Fruit fly (Drosophila melanogaster) whole organism, embryonic: ENCODE data around the gene CG7497.

Experiments
- CG10565 ChIP-seq: fragments of 200-800 bp; sonication (Bioruptor generic); optimal IDR thresholded peaks from 3 replicates; lab custom pipeline; 2016; ENCODE audit warnings: missing biosample characterization, mild to moderate bottlenecking, missing genetic modification characterization
- CG12659 ChIP-seq: fragments of 200-800 bp; sonication (Bioruptor generic); optimal IDR thresholded peaks from 3 replicates; lab custom pipeline; 2017; ENCODE audit warnings: mild to moderate bottlenecking, missing biosample characterization, missing genetic modification reagents, missing genetic modification characterization
- CG13287 ChIP-seq: fragments of 200-800 bp; sonication (Bioruptor generic); IDR thresholded peaks from 2 replicates; pipeline ENCODE4 v1.3.6; 2022; ENCODE audit warnings: missing biosample characterization, missing genetic modification characterization; ENCODE audit not compliant: partially characterized antibody
- CG1529 ChIP-seq: fragments of 200-800 bp; sonication (Bioruptor generic); optimal IDR thresholded peaks from 3 replicates; lab custom pipeline; 2018; ENCODE audit warnings: missing biosample characterization, missing genetic modification characterization
- CG17385 ChIP-seq: fragments of 200-800 bp; sonication (Bioruptor generic); optimal IDR thresholded peaks from 3 replicates; lab custom pipeline; 2018; ENCODE audit warnings: missing biosample characterization, mild to moderate bottlenecking, missing genetic modification characterization
- CG18011 ChIP-seq: fragments of 200-800 bp; sonication (Bioruptor generic); optimal IDR thresholded peaks from 2 replicates; lab custom pipeline; 2017; ENCODE audit warnings: missing biosample characterization, missing genetic modification characterization, mild to moderate bottlenecking, moderate library complexity, missing genotype
- CG2129 ChIP-seq: fragments of 200-800 bp; sonication (Bioruptor generic); IDR thresholded peaks from 2 replicates; pipeline ENCODE4 v1.3.6; 2022; ENCODE audit warnings: missing biosample characterization, missing genetic modification characterization; ENCODE audit not compliant: partially characterized antibody
- CG31388 ChIP-seq: fragments of 200-800 bp; sonication (Bioruptor generic); optimal IDR thresholded peaks from 2 replicates; lab custom pipeline; 2016; ENCODE audit warnings: missing biosample characterization, missing genetic modification characterization
- CG34224 ChIP-seq: fragments of 200-800 bp; sonication (Bioruptor generic); IDR thresholded peaks from 3 replicates; pipeline ENCODE4 v1.3.6; 2022; ENCODE audit warnings: missing biosample characterization, missing genetic modification characterization; ENCODE audit not compliant: partially characterized antibody
- CG4854 ChIP-seq: fragments of 200-800 bp; sonication (Bioruptor generic); optimal IDR thresholded peaks from 2 replicates; lab custom pipeline; 2016; ENCODE audit warnings: missing biosample characterization, missing genetic modification characterization, inconsistent platforms
- CG7928 ChIP-seq: fragments of 200-800 bp; sonication (Bioruptor generic); optimal IDR thresholded peaks from 2 replicates; lab custom pipeline; 2017; ENCODE audit warnings: missing biosample characterization, mild to moderate bottlenecking, missing genetic modification characterization
- Camta ChIP-seq: fragments of 200-800 bp; sonication (Bioruptor generic); optimal IDR thresholded peaks from 2 replicates; lab custom pipeline; 2016; ENCODE audit warnings: missing biosample characterization, missing genetic modification characterization
- ERR ChIP-seq: fragments of 200-800 bp; sonication (Bioruptor generic); optimal IDR thresholded peaks from 2 replicates; lab custom pipeline; 2016; ENCODE audit warnings: missing biosample characterization, missing genetic modification characterization
- Ets65A ChIP-seq: fragments of 200-800 bp; sonication (Bioruptor generic); peaks from one replicate; lab custom pipeline; 2016; ENCODE audit warnings: missing biosample characterization, missing genetic modification characterization
- Ets97D ChIP-seq: fragments of 200-800 bp; sonication (Bioruptor generic); optimal IDR thresholded peaks from 3 replicates; lab custom pipeline; 2016; ENCODE audit warnings: missing biosample characterization, missing genetic modification characterization
- Gug ChIP-seq: fragments of 200-800 bp; sonication (Bioruptor generic); IDR thresholded peaks from 4 replicates; pipeline ENCODE4 v1.3.6; 2022; ENCODE audit warnings: missing biosample characterization, missing genetic modification characterization
- Hmr ChIP-seq: fragments of 200-800 bp; sonication (Bioruptor generic); optimal IDR thresholded peaks from 3 replicates; lab custom pipeline; 2017; ENCODE audit warnings: mild to moderate bottlenecking, missing biosample characterization, missing genetic modification reagents, missing genetic modification characterization
- Hr3 ChIP-seq: fragments of 200-800 bp; sonication (Bioruptor generic); optimal IDR thresholded peaks from 3 replicates; lab custom pipeline; 2016; ENCODE audit warnings: missing biosample characterization, missing genetic modification characterization
- MBD-R2 ChIP-seq: fragments of 200-800 bp; sonication (Bioruptor generic); IDR thresholded peaks from 2 replicates; pipeline ENCODE4 v1.3.6; 2022; ENCODE audit warnings: missing biosample characterization, missing genetic modification characterization
- MESR4 ChIP-seq: fragments of 200-800 bp; sonication (Bioruptor generic); optimal IDR thresholded peaks from 2 replicates; lab custom pipeline; 2018; ENCODE audit warnings: missing biosample characterization, mild to moderate bottlenecking, missing genetic modification characterization, moderate library complexity
- Mes4 ChIP-seq: fragments of 200-800 bp; sonication (Bioruptor generic); optimal IDR thresholded peaks from 2 replicates; lab custom pipeline; 2016; ENCODE audit warnings: missing biosample characterization, missing genetic modification characterization
- Mrtf ChIP-seq: fragments of 200-800 bp; sonication (Bioruptor generic); IDR thresholded peaks from 3 replicates; pipeline ENCODE4 v1.3.6; 2022; ENCODE audit warnings: missing biosample characterization, missing genetic modification characterization
- Myb ChIP-seq: fragments of 200-800 bp; sonication (Bioruptor generic); optimal IDR thresholded peaks from 2 replicates; lab custom pipeline; 2016; ENCODE audit warnings: missing biosample characterization, missing genetic modification characterization
- NC2β ChIP-seq: fragments of 200-800 bp; sonication (Bioruptor generic); optimal IDR thresholded peaks from 2 replicates; lab custom pipeline; 2016; ENCODE audit warnings: missing biosample characterization, missing genetic modification characterization
- NFAT ChIP-seq: fragments of 200-800 bp; sonication (Bioruptor generic); IDR thresholded peaks from 2 replicates; pipeline ENCODE4 v1.3.6; 2022; ENCODE audit warnings: missing biosample characterization, missing genetic modification characterization
- Neu2 ChIP-seq: fragments of 200-800 bp; sonication (Bioruptor generic); optimal IDR thresholded peaks from 3 replicates; lab custom pipeline; 2016; ENCODE audit warnings: missing biosample characterization, missing genetic modification characterization, borderline replicate concordance
- NfI ChIP-seq: fragments of 200-800 bp; sonication (Bioruptor generic); optimal IDR thresholded peaks from 3 replicates; lab custom pipeline; 2018; ENCODE audit warnings: missing biosample characterization, mild to moderate bottlenecking, missing genetic modification characterization, moderate library complexity
- Oaz ChIP-seq: fragments of 200-800 bp; sonication (Bioruptor generic); IDR thresholded peaks from 2 replicates; pipeline ENCODE4 v1.3.6; 2022; ENCODE audit warnings: missing biosample characterization, missing genetic modification characterization
- Pdp1 ChIP-seq, 2 experiments: fragments of 200-800 bp; sonication (Bioruptor generic); optimal IDR thresholded peaks; 3 replicates each; lab custom pipeline; 2016; ENCODE audit warnings: missing biosample characterization in 2 of 2, missing genetic modification characterization in 2 of 2, mild to moderate bottlenecking in 1 of 2, moderate library complexity in 1 of 2
- Rx ChIP-seq: fragments of 200-800 bp; sonication (Bioruptor generic); IDR thresholded peaks from 2 replicates; pipeline ENCODE4 v1.3.6; 2022; ENCODE audit warnings: missing biosample characterization, missing genetic modification characterization
- Sry-δ ChIP-seq: fragments of 200-800 bp; sonication (Bioruptor generic); optimal IDR thresholded peaks from 2 replicates; lab custom pipeline; 2016; ENCODE audit warnings: missing biosample characterization, missing genetic modification characterization
- Tbp ChIP-seq: fragments of >200 bp; optimal IDR thresholded peaks from 2 replicates; lab custom pipeline; 2018; ENCODE audit warnings: missing biosample characterization, missing genetic modification characterization
- Trl ChIP-seq, 3 experiments: fragments of >200 bp in 2 of 3; fragments of 200-800 bp in 1 of 3; sonication (Bioruptor generic) in 1 of 3; optimal IDR thresholded peaks; 2 replicates in 1 of 3; 3 replicates in 2 of 3; lab custom pipeline; 2016 to 2017; ENCODE audit warnings: missing biosample characterization in 1 of 3, missing genetic modification characterization in 1 of 3
- Vsx1 ChIP-seq: fragments of 200-800 bp; sonication (Bioruptor generic); optimal IDR thresholded peaks from 2 replicates; lab custom pipeline; 2017; ENCODE audit warnings: missing biosample characterization, mild to moderate bottlenecking, missing genetic modification characterization, missing genetic modification reagents
- ab ChIP-seq: fragments of 200-800 bp; sonication (Bioruptor generic); optimal IDR thresholded peaks from 2 replicates; lab custom pipeline; 2016; ENCODE audit warnings: missing biosample characterization, missing genetic modification characterization
- bab2 ChIP-seq: fragments of 200-800 bp; sonication (Bioruptor generic); optimal IDR thresholded peaks from 2 replicates; lab custom pipeline; 2016; ENCODE audit warnings: missing biosample characterization, missing genetic modification characterization
- bowl ChIP-seq: fragments of 200-800 bp; sonication (Bioruptor generic); IDR thresholded peaks from 2 replicates; pipeline ENCODE4 v1.3.6; 2022; ENCODE audit warnings: missing biosample characterization, missing genetic modification characterization
- bsh ChIP-seq, 2 experiments: fragments of 200-800 bp; sonication (Bioruptor generic); optimal IDR thresholded peaks; 2 replicates each; lab custom pipeline; 2017 to 2018; ENCODE audit warnings: mild to moderate bottlenecking in 2 of 2, missing biosample characterization in 2 of 2, missing genetic modification characterization in 2 of 2, moderate library complexity in 1 of 2
- cas ChIP-seq: fragments of 200-800 bp; sonication (Bioruptor generic); IDR thresholded peaks from 2 replicates; pipeline ENCODE4 v1.3.6; 2022; ENCODE audit warnings: missing biosample characterization, missing genetic modification characterization
- dati ChIP-seq: fragments of 200-800 bp; sonication (Bioruptor generic); IDR thresholded peaks from 2 replicates; pipeline ENCODE4 v1.3.6; 2022; ENCODE audit warnings: missing biosample characterization, missing genetic modification characterization
- disco-r ChIP-seq: fragments of 200-800 bp; sonication (Bioruptor generic); optimal IDR thresholded peaks from 2 replicates; lab custom pipeline; 2016; ENCODE audit warnings: missing biosample characterization, missing genetic modification characterization
- ems ChIP-seq: fragments of 200-800 bp; sonication (Bioruptor generic); optimal IDR thresholded peaks from 3 replicates; lab custom pipeline; 2016; ENCODE audit warnings: missing biosample characterization, missing genetic modification characterization
- lab ChIP-seq: fragments of 200-800 bp; sonication (Bioruptor generic); optimal IDR thresholded peaks from 3 replicates; lab custom pipeline; 2017; ENCODE audit warnings: missing biosample characterization, missing genetic modification characterization, mild to moderate bottlenecking, moderate library complexity, missing genetic modification reagents
- lbe ChIP-seq: fragments of 200-800 bp; sonication (Bioruptor generic); optimal IDR thresholded peaks from 2 replicates; lab custom pipeline; 2016; ENCODE audit warnings: missing biosample characterization, mild to moderate bottlenecking, missing genetic modification characterization
- mirr ChIP-seq: fragments of 200-800 bp; sonication (Bioruptor generic); optimal IDR thresholded peaks from 3 replicates; lab custom pipeline; 2018; ENCODE audit warnings: missing biosample characterization, mild to moderate bottlenecking, missing genetic modification characterization
- pan ChIP-seq, 4 experiments: fragments of >200 bp in 3 of 4; fragments of 200-800 bp in 1 of 4; sonication (Bioruptor generic) in 1 of 4; optimal IDR thresholded peaks in 3 of 4; IDR thresholded peaks in 1 of 4; 2 replicates each; pipeline versions ENCODE4 v1.3.6 to Lab custom; 2017 to 2022; ENCODE audit warnings: missing biosample characterization in 2 of 4, missing genetic modification characterization in 2 of 4, mixed read lengths in 1 of 4
- row ChIP-seq: fragments of 200-800 bp; sonication (Bioruptor generic); IDR thresholded peaks from 3 replicates; pipeline ENCODE4 v1.3.6; 2022; ENCODE audit warnings: missing biosample characterization, missing genetic modification characterization
- sens ChIP-seq: fragments of 200-800 bp; sonication (Bioruptor generic); peaks from one replicate; lab custom pipeline; 2016; ENCODE audit warnings: missing biosample characterization, missing genetic modification characterization
- sisA ChIP-seq: fragments of 200-800 bp; sonication (Bioruptor generic); IDR thresholded peaks from 2 replicates; pipeline ENCODE4 v1.3.6; 2022; ENCODE audit warnings: missing biosample characterization, missing genetic modification characterization
- sug ChIP-seq: fragments of 200-800 bp; optimal IDR thresholded peaks from 2 replicates; lab custom pipeline; 2019; ENCODE audit warnings: missing biosample characterization, mild to moderate bottlenecking, missing genetic modification characterization, moderate library complexity
- trem ChIP-seq: fragments of 200-800 bp; optimal IDR thresholded peaks from 3 replicates; lab custom pipeline; 2019; ENCODE audit warnings: missing biosample characterization, mild to moderate bottlenecking, missing genetic modification characterization, moderate library complexity

The CG7497 gene

DNA sequence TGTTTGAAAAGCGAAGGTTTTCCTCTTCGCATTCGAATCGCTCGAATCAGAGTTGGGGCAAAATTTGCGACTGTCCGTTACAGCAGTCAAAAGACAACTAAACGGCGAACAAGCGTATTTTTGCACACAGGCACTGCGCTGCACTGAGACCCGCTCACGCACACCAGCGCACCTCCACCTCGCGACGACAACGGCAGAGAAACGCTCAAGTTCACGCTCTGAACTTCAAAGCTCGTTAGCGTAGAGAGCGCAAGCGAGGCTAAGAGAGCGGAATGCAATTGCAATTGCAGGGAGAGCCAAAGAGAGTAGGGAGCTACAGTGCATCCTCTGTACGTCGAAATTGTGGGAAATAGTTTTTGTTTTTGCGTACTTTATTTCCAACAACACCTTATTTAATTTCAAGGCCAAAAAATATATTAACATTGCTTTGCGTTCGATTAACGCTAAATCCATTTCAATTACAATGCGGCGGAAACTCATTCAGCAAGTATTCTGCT is 14.0 kb upstream of the CG7497 start, which contains the start of gene Eip74EF (continued):
- TF ChIP-seq ERR (no peak), Gug (no peak), Ets97D (GFP tag; lab: Kevin White, UChicago) (no peak), MESR4 (GFP tag; lab: Kevin White, UChicago) (no peak), CG4854 (GFP tag; lab: Kevin White, UChicago) (no peak), ab (GFP tag; lab: Kevin White, UChicago) (no peak), row (GFP tag; lab: Robert Waterston, UW) (peak; percentile 60), Vsx1 (GFP tag; lab: Kevin White, UChicago) (no peak), CG1529 (GFP tag; lab: Kevin White, UChicago) (no peak), Pdp1 (GFP tag; optimal IDR thresholded peaks at IDR 0.05; lab: Kevin White, UChicago) (no peak), CG31388 (GFP tag; lab: Kevin White, UChicago) (no peak), Hr3 (no peak), MBD-R2 (GFP tag; lab: Robert Waterston, UW) (no peak), Mrtf (GFP tag; lab: Robert Waterston, UW) (no peak), Myb (GFP tag; lab: Kevin White, UChicago) (no peak), Hmr (GFP tag; lab: Kevin White, UChicago) (no peak), Oaz (GFP tag; lab: Robert Waterston, UW) (no peak), lab (GFP tag; lab: Kevin White, UChicago) (no peak), CG17385 (GFP tag; lab: Kevin White, UChicago) (peak; percentile 19), CG34224 (no peak), lbe (peak; percentile 76), Trl (optimal IDR thresholded peaks at IDR 0.05; lab: Kevin White, UChicago) (peak; percentile 80), Trl (GFP tag; optimal IDR thresholded peaks at IDR 0.05; lab: Kevin White, UChicago) (no peak), sens (GFP tag; lab: Kevin White, UChicago) (peak; percentile 79), bsh (GFP tag; optimal IDR thresholded peaks at IDR 0.05; lab: Kevin White, UChicago) (peak; percentile 42 to 62), Sry-δ (GFP tag; lab: Kevin White, UChicago) (no peak), CG12659 (GFP tag; lab: Kevin White, UChicago) (no peak), CG18011 (GFP tag; lab: Kevin White, UChicago) (no peak), ems (no peak), disco-r (GFP tag; lab: Kevin White, UChicago) (no peak), cas (GFP tag; lab: Robert Waterston, UW) (no peak), Tbp (GFP tag; lab: Kevin White, UChicago) (no peak), Rx (GFP tag; lab: Robert Waterston, UW) (no peak), Ets65A (GFP tag; lab: Kevin White, UChicago) (no peak), bowl (GFP tag; lab: Robert Waterston, UW) (no peak), NC2β (GFP tag; lab: Kevin White, UChicago) (no peak), CG2129 (GFP tag; lab: Robert Waterston, UW) (no peak), sisA (GFP tag; lab: Robert Waterston, UW) (no peak), CG7928 (GFP tag; lab: Kevin White, UChicago) (no peak), pan (optimal IDR thresholded peaks at IDR 0.05; lab: Kevin White, UChicago) (no peak), pan (GFP tag; optimal IDR thresholded peaks at IDR 0.05 in 1 of 2, IDR thresholded peaks at IDR 0.05 in 1 of 2) (peak in 1 of 2 experiments; percentile 14), trem (no peak), Neu2 (GFP tag; lab: Kevin White, UChicago) (no peak), bab2 (no peak), sug (tag; lab: Kevin White, UChicago) (no peak), Camta (GFP tag; lab: Kevin White, UChicago) (no peak), CG10565 (GFP tag; lab: Kevin White, UChicago) (no peak), NFAT (GFP tag; lab: Robert Waterston, UW) (no peak), mirr (GFP tag; lab: Kevin White, UChicago) (no peak), dati (GFP tag; lab: Robert Waterston, UW) (no peak), Mes4 (GFP tag; lab: Kevin White, UChicago) (no peak), NfI (GFP tag; lab: Kevin White, UChicago) (no peak), CG13287 (GFP tag; lab: Robert Waterston, UW) (peak; percentile 26; the same call in 1 of the 2 replicates)
